Worm (Caenorhabditis elegans) whole organism, young adult: ENCODE measurements around the gene vamp-7.

Experiments used
- ama-1 ChIP-seq, 3 experiments: fragments of 150-350 bp in 1 of 3; sonication (generic microtip) in 2 of 3; optimal IDR thresholded peaks; 2 replicates each; lab custom pipeline; 2014 to 2018; ENCODE audit warnings: missing biosample characterization in 2 of 3, missing genetic modification characterization in 2 of 3, missing genetic modification reagents in 2 of 3
- dox-1 ChIP-seq: fragments of 200-800 bp; sonication (Bioruptor generic); IDR thresholded peaks from 2 replicates; pipeline ENCODE4 v1.3.6; 2022; ENCODE audit warnings: missing genetic modification reagents, missing genetic modification characterization, missing compliant biosample characterization
- him-1 ChIP-seq: sonication (generic microtip); optimal IDR thresholded peaks from 2 replicates; lab custom pipeline; 2016; ENCODE audit warnings: missing genotype, missing genetic modification reagents, missing genetic modification characterization, missing compliant biosample characterization
- lir-1 ChIP-seq: fragments of 200-800 bp; sonication (Bioruptor generic); conservative IDR thresholded peaks from 2 replicates; pipeline ENCODE4 v1.3.6; 2022; ENCODE audit warnings: missing genetic modification reagents, missing genetic modification characterization, missing compliant biosample characterization
- madf-10 ChIP-seq: sonication (generic microtip); optimal IDR thresholded peaks from 2 replicates; lab custom pipeline; 2016; ENCODE audit warnings: mild to moderate bottlenecking, missing genetic modification characterization, missing compliant biosample characterization
- nhr-90 ChIP-seq: sonication (generic microtip); optimal IDR thresholded peaks from 2 replicates; lab custom pipeline; 2016; ENCODE audit warnings: missing genotype, mild to moderate bottlenecking, missing genetic modification characterization, missing compliant biosample characterization
- unc-62 ChIP-seq: fragments of 150-350 bp; optimal IDR thresholded peaks from 2 replicates; lab custom pipeline; 2014; ENCODE audit warnings: missing biosample characterization, missing genetic modification reagents, missing genetic modification characterization

DNA sequence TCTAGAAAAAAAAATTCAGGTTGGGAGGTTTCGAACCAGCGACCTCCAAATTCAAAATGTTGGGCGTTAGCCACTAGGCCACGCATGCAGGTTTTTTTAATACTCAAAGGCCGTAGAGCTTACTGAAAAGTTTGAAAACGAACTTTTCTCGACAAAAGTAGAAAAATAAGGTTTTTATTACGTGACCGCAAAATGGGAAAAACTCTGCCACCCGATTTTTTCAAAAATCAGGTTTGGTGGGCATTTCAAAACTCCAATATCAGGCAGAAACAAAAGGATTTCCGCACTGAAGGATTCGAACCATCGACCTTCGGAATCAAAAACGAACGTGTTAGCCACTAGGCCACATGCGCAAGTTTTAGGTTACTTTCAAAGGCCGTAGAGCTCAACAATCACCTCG, 50.9 kb downstream of the vamp-7 start:
- TF ChIP-seq him-1 (tag; lab: Kevin White, UChicago) (peak; percentile 49), lir-1 (no peak), nhr-90 (tag; lab: Kevin White, UChicago) (peak; percentile 56), madf-10 (tag; lab: Kevin White, UChicago) (peak; percentile 15), unc-62 (no peak), ama-1 (optimal IDR thresholded peaks at IDR 0.05; lab: Kevin White, UChicago) (no peak), ama-1 (GFP tag; optimal IDR thresholded peaks at IDR 0.05; lab: Kevin White, UChicago) (peak in 1 of 2 experiments; percentile 49), dox-1 (GFP tag; lab: Robert Waterston, UW) (peak; percentile 31; the same call in 1 of the 2 replicates)
